Worm (Caenorhabditis elegans) whole organism, young adult: Measurements from ENCODE around the gene Y69A2AR.47.

Source experiments
- B0035.1 ChIP-seq: sonication (generic microtip); optimal IDR thresholded peaks from 2 replicates; lab custom pipeline; 2016; ENCODE audit warnings: missing genetic modification characterization, mild to moderate bottlenecking, missing compliant biosample characterization, missing genotype, missing genetic modification reagents
- B0336.3 ChIP-seq: fragments of 200-800 bp; sonication (Bioruptor generic); IDR thresholded peaks from 2 replicates; pipeline ENCODE4 v1.3.6; 2022; ENCODE audit warnings: missing genetic modification characterization, missing compliant biosample characterization
- C06A6.2 ChIP-seq: fragments of 200-800 bp; sonication (Bioruptor generic); conservative IDR thresholded peaks from 2 replicates; pipeline ENCODE4 v1.3.6; 2022; ENCODE audit warnings: missing genetic modification characterization, missing compliant biosample characterization
- C17E4.6 ChIP-seq: fragments of 200-800 bp; sonication (Bioruptor generic); IDR thresholded peaks from 2 replicates; pipeline ENCODE4 v1.3.6; 2022; ENCODE audit warnings: missing genetic modification reagents, missing genetic modification characterization, missing compliant biosample characterization
- F33H1.4 ChIP-seq: fragments of 200-800 bp; sonication (Bioruptor generic); IDR thresholded peaks from 2 replicates; pipeline ENCODE4 v1.3.6; 2022; ENCODE audit warnings: missing genetic modification reagents, missing genetic modification characterization, missing compliant biosample characterization
- F52B5.7 ChIP-seq: sonication (generic microtip); optimal IDR thresholded peaks from 2 replicates; lab custom pipeline; 2016; ENCODE audit warnings: mild to moderate bottlenecking, missing genetic modification characterization, missing compliant biosample characterization
- K12H6.12 ChIP-seq: fragments of 200-800 bp; sonication (Bioruptor generic); optimal IDR thresholded peaks from 2 replicates; lab custom pipeline; 2018; ENCODE audit warnings: mild to moderate bottlenecking, missing genetic modification characterization, missing compliant biosample characterization
- T26A5.8 ChIP-seq: sonication (generic microtip); optimal IDR thresholded peaks from 2 replicates; lab custom pipeline; 2016; ENCODE audit warnings: missing genetic modification characterization, missing compliant biosample characterization
- athp-1 ChIP-seq: sonication (generic microtip); optimal IDR thresholded peaks from 2 replicates; lab custom pipeline; 2017; ENCODE audit warnings: mild to moderate bottlenecking, missing genetic modification characterization, missing compliant biosample characterization
- attf-3 ChIP-seq: fragments of 200-800 bp; sonication (Bioruptor generic); conservative IDR thresholded peaks from 2 replicates; pipeline ENCODE4 v1.3.6; 2022; ENCODE audit warnings: missing genetic modification reagents, missing genetic modification characterization, missing compliant biosample characterization
- attf-5 ChIP-seq: fragments of 200-800 bp; sonication (Bioruptor generic); optimal IDR thresholded peaks from 2 replicates; lab custom pipeline; 2018; ENCODE audit warnings: mild to moderate bottlenecking, missing genetic modification characterization, missing compliant biosample characterization
- bed-2 ChIP-seq: fragments of 200-800 bp; sonication (Bioruptor generic); IDR thresholded peaks from 2 replicates; pipeline ENCODE4 v1.3.6; 2022; ENCODE audit warnings: missing genetic modification reagents, missing genetic modification characterization, missing compliant biosample characterization
- cebp-1 ChIP-seq, 2 experiments: fragments of 200-800 bp in 1 of 2; sonication (Bioruptor generic) in 1 of 2; sonication (generic microtip) in 1 of 2; IDR thresholded peaks in 1 of 2; optimal IDR thresholded peaks in 1 of 2; 2 replicates each; pipeline versions ENCODE4 v1.3.6 to Lab custom; 2017 to 2022; ENCODE audit warnings: missing compliant biosample characterization in 2 of 2, missing genetic modification characterization in 2 of 2, mild to moderate bottlenecking in 1 of 2, missing genetic modification reagents in 1 of 2, moderate library complexity in 1 of 2
- ceh-79 ChIP-seq: sonication (generic microtip); optimal IDR thresholded peaks from 2 replicates; lab custom pipeline; 2017; ENCODE audit warnings: mild to moderate bottlenecking, missing genetic modification characterization, missing compliant biosample characterization
- dox-1 ChIP-seq: fragments of 200-800 bp; sonication (Bioruptor generic); IDR thresholded peaks from 2 replicates; pipeline ENCODE4 v1.3.6; 2022; ENCODE audit warnings: missing genetic modification reagents, missing genetic modification characterization, missing compliant biosample characterization
- efl-1 ChIP-seq: fragments of 150-350 bp; optimal IDR thresholded peaks from 2 replicates; lab custom pipeline; 2014; ENCODE audit warnings: missing biosample characterization, missing genetic modification reagents, missing genetic modification characterization
- egl-44 ChIP-seq: fragments of 200-800 bp; sonication (Bioruptor generic); IDR thresholded peaks from 2 replicates; pipeline ENCODE4 v1.3.6; 2022; ENCODE audit warnings: missing genetic modification reagents, missing genetic modification characterization, missing compliant biosample characterization
- egrh-3 ChIP-seq: fragments of 200-800 bp; sonication (Bioruptor generic); IDR thresholded peaks from 2 replicates; pipeline ENCODE4 v1.3.6; 2022; ENCODE audit warnings: missing genetic modification reagents, missing genetic modification characterization, missing compliant biosample characterization
- ekl-4 ChIP-seq: fragments of 200-800 bp; sonication (Bioruptor generic); IDR thresholded peaks from 2 replicates; pipeline ENCODE4 v1.3.6; 2022; ENCODE audit warnings: missing genetic modification reagents, missing genetic modification characterization, missing compliant biosample characterization
- hlh-12 ChIP-seq: sonication (generic microtip); optimal IDR thresholded peaks from 2 replicates; lab custom pipeline; 2016; ENCODE audit warnings: missing genetic modification characterization, missing compliant biosample characterization
- hlh-26 ChIP-seq: fragments of 200-800 bp; sonication (Bioruptor generic); conservative IDR thresholded peaks from 2 replicates; pipeline ENCODE4 v1.3.6; 2022; ENCODE audit warnings: missing genetic modification reagents, missing genetic modification characterization, missing compliant biosample characterization
- let-526 ChIP-seq: fragments of 200-800 bp; sonication (Bioruptor generic); IDR thresholded peaks from 2 replicates; pipeline ENCODE4 v1.3.6; 2022; ENCODE audit warnings: missing genetic modification reagents, missing genetic modification characterization, missing compliant biosample characterization
- let-607 ChIP-seq, 2 experiments: fragments of 200-800 bp in 1 of 2; sonication (Bioruptor generic) in 1 of 2; sonication (generic microtip) in 1 of 2; optimal IDR thresholded peaks; 2 replicates each; lab custom pipeline; 2016 to 2018; ENCODE audit warnings: mild to moderate bottlenecking in 2 of 2, missing compliant biosample characterization in 2 of 2, missing genetic modification characterization in 2 of 2, moderate library complexity in 2 of 2, missing genotype in 1 of 2
- lin-35 ChIP-seq, 3 experiments: fragments of 150-350 bp in 2 of 3; sonication (generic microtip) in 1 of 3; optimal IDR thresholded peaks; 2 replicates each; lab custom pipeline; 2014 to 2018; ENCODE audit warnings: missing biosample characterization in 3 of 3, missing genetic modification characterization in 3 of 3, missing genetic modification reagents in 3 of 3
- lin-40 ChIP-seq: sonication (generic microtip); optimal IDR thresholded peaks from 2 replicates; lab custom pipeline; 2016; ENCODE audit warnings: missing genetic modification characterization, mild to moderate bottlenecking, missing compliant biosample characterization, missing genotype, missing genetic modification reagents
- mcd-1 ChIP-seq: fragments of 200-800 bp; sonication (Bioruptor generic); IDR thresholded peaks from 2 replicates; pipeline ENCODE4 v1.3.6; 2022; ENCODE audit warnings: missing genetic modification reagents, missing genetic modification characterization, missing compliant biosample characterization
- mel-28 ChIP-seq: sonication (generic microtip); optimal IDR thresholded peaks from 2 replicates; lab custom pipeline; 2016; ENCODE audit warnings: borderline replicate concordance, mild to moderate bottlenecking, missing genetic modification characterization, missing compliant biosample characterization
- nfyb-1 ChIP-seq: fragments of 200-800 bp; sonication (Bioruptor generic); IDR thresholded peaks from 2 replicates; pipeline ENCODE4 v1.3.6; 2022; ENCODE audit warnings: missing genetic modification reagents, missing genetic modification characterization, missing compliant biosample characterization
- rec-8 ChIP-seq, 2 experiments: sonication (generic microtip); optimal IDR thresholded peaks; 2 replicates each; lab custom pipeline; 2016; ENCODE audit warnings: mild to moderate bottlenecking in 2 of 2, missing genetic modification characterization in 2 of 2, missing genetic modification reagents in 2 of 2, missing genotype in 2 of 2, missing biosample characterization in 1 of 2, missing compliant biosample characterization in 1 of 2, moderate library complexity in 1 of 2
- rpc-1 ChIP-seq, 2 experiments: fragments of 150-350 bp in 1 of 2; sonication (generic microtip) in 1 of 2; optimal IDR thresholded peaks; 2 replicates each; lab custom pipeline; 2014 to 2018; ENCODE audit warnings: missing biosample characterization in 1 of 2, missing genetic modification characterization in 1 of 2, missing genetic modification reagents in 1 of 2, missing genotype in 1 of 2
- snpc-1.1 ChIP-seq: sonication (generic microtip); optimal IDR thresholded peaks from 2 replicates; lab custom pipeline; 2017; ENCODE audit warnings: missing genetic modification characterization, mild to moderate bottlenecking, missing compliant biosample characterization, antibody characterized with exemption, moderate library complexity, missing genotype, missing genetic modification reagents; ENCODE audit not compliant: insufficient read depth
- snpc-1.3 ChIP-seq: sonication (generic microtip); optimal IDR thresholded peaks from 2 replicates; lab custom pipeline; 2017; ENCODE audit warnings: missing genetic modification characterization, mild to moderate bottlenecking, missing compliant biosample characterization, antibody characterized with exemption, moderate library complexity, missing genotype, missing genetic modification reagents; ENCODE audit not compliant: insufficient read depth
- snpc-4 ChIP-seq, 5 experiments: fragments of 150-350 bp in 1 of 5; sonication (generic microtip) in 4 of 5; optimal IDR thresholded peaks; 2 replicates each; lab custom pipeline; 2014 to 2018; ENCODE audit warnings: missing genetic modification characterization in 5 of 5, missing biosample characterization in 3 of 5, antibody characterized with exemption in 2 of 5, mild to moderate bottlenecking in 2 of 5, missing compliant biosample characterization in 2 of 5, missing genotype in 2 of 5, moderate library complexity in 2 of 5, missing genetic modification reagents in 1 of 5
- somi-1 ChIP-seq: fragments of 200-800 bp; sonication (Bioruptor generic); optimal IDR thresholded peaks from 2 replicates; lab custom pipeline; 2018; ENCODE audit warnings: mild to moderate bottlenecking, missing genetic modification characterization, missing compliant biosample characterization
- zfh-2 ChIP-seq: fragments of 200-800 bp; sonication (Bioruptor generic); conservative IDR thresholded peaks from 2 replicates; pipeline ENCODE4 v1.3.6; 2022; ENCODE audit warnings: missing genetic modification reagents, missing genetic modification characterization, missing compliant biosample characterization
- ztf-22 ChIP-seq: fragments of 200-800 bp; sonication (Bioruptor generic); optimal IDR thresholded peaks from 2 replicates; lab custom pipeline; 2018; ENCODE audit warnings: mild to moderate bottlenecking, missing genetic modification characterization, moderate library complexity, missing compliant biosample characterization
- ztf-25 ChIP-seq: fragments of 200-800 bp; sonication (Bioruptor generic); IDR thresholded peaks from 2 replicates; pipeline ENCODE4 v1.3.6; 2022; ENCODE audit warnings: missing genetic modification reagents, missing genetic modification characterization, missing compliant biosample characterization
- ztf-26 ChIP-seq: sonication (generic microtip); optimal IDR thresholded peaks from 2 replicates; lab custom pipeline; 2017; ENCODE audit warnings: missing genetic modification characterization, missing compliant biosample characterization
- ztf-28 ChIP-seq: fragments of 200-800 bp; sonication (Bioruptor generic); IDR thresholded peaks from 2 replicates; pipeline ENCODE4 v1.3.6; 2022; ENCODE audit warnings: missing genetic modification reagents, missing genetic modification characterization, missing compliant biosample characterization

Gene Y69A2AR.47

ce11 chrIV:2572107-2572506, 25.4 kb upstream of the Y69A2AR.47 start, which contains the start of gene Y69A2AR.51:
TSS of gene Y69A2AR.51 (plus strand) at chrIV:2572407.
- no peak for TF ChIP-seq C17E4.6 (GFP tag; lab: Robert Waterston, UW)
- no peak for TF ChIP-seq B0336.3
- no peak for TF ChIP-seq ceh-79
- TF ChIP-seq mel-28 (tag; lab: Kevin White, UChicago), result no peak
- TF ChIP-seq mcd-1 (GFP tag; lab: Robert Waterston, UW), result no peak
- TF ChIP-seq ztf-25 (GFP tag; lab: Robert Waterston, UW), result no peak
- TF ChIP-seq B0035.1 (tag; lab: Kevin White, UChicago), result no peak
- TF ChIP-seq hlh-26, result no peak
- TF ChIP-seq egl-44, result no peak
- no peak for TF ChIP-seq F52B5.7 (tag; lab: Kevin White, UChicago)
- TF ChIP-seq snpc-1.3 (tag; lab: Kevin White, UChicago), result no peak
- no peak for TF ChIP-seq rpc-1 (optimal IDR thresholded peaks at IDR 0.05; lab: Kevin White, UChicago)
- TF ChIP-seq rpc-1 (tag; optimal IDR thresholded peaks at IDR 0.05; lab: Kevin White, UChicago), result no peak
- TF ChIP-seq T26A5.8 (tag; lab: Kevin White, UChicago), result no peak
- no peak for TF ChIP-seq let-607 (tag; optimal IDR thresholded peaks at IDR 0.05; lab: Kevin White, UChicago)
- no peak for TF ChIP-seq rec-8 (tag; optimal IDR thresholded peaks at IDR 0.05; lab: Kevin White, UChicago)
- TF ChIP-seq, all 124 proteins: peak for 0

- TF ChIP-seq zfh-2 (GFP tag; lab: Robert Waterston, UW) (peak; percentile 84), egrh-3 (GFP tag; lab: Robert Waterston, UW) (peak; percentile 44; the same call in 1 of the 2 replicates), F52B5.7 (tag; lab: Kevin White, UChicago) (no peak), rpc-1 (optimal IDR thresholded peaks at IDR 0.05; lab: Kevin White, UChicago) (no peak), rpc-1 (tag; optimal IDR thresholded peaks at IDR 0.05; lab: Kevin White, UChicago) (no peak)
Observed at ce11 chrIV:2573122-2573521, 24.4 kb upstream of the Y69A2AR.47 start.

- TF ChIP-seq let-526 (GFP tag; lab: Robert Waterston, UW) (no peak), snpc-1.1 (tag; lab: Kevin White, UChicago) (no peak), egl-44 (no peak)
Observed at ce11 chrIV:2581483-2581882, 16.0 kb upstream of the Y69A2AR.47 start, which contains the start of gene nhr-242. TSS of gene nhr-242 (minus strand) at chrIV:2581583.

ce11 chrIV:2599634-2600033, 2.1 kb downstream of the Y69A2AR.47 start:
- TF ChIP-seq bed-2 (GFP tag; lab: Robert Waterston, UW), result no peak
- peak; percentile 58; the same call in 1 of the 2 replicates for TF ChIP-seq cebp-1 (GFP tag; IDR thresholded peaks at IDR 0.05; lab: Robert Waterston, UW)
- TF ChIP-seq cebp-1 (tag; optimal IDR thresholded peaks at IDR 0.05; lab: Kevin White, UChicago), result peak; percentile 75
- TF ChIP-seq efl-1 (GFP tag; lab: Kevin White, UChicago), result no peak
- TF ChIP-seq nfyb-1 (GFP tag; lab: Robert Waterston, UW), result peak; percentile 60; the same call in 1 of the 2 replicates
- TF ChIP-seq athp-1 (tag; lab: Kevin White, UChicago), result no peak
- TF ChIP-seq ztf-22 (GFP tag; lab: Kevin White, UChicago), result no peak
- no peak for TF ChIP-seq let-607 (tag; optimal IDR thresholded peaks at IDR 0.05; lab: Kevin White, UChicago)
- TF ChIP-seq F52B5.7 (tag; lab: Kevin White, UChicago), result no peak
- peak in 1 of 3 experiments; percentile 52 for TF ChIP-seq lin-35 (GFP tag; optimal IDR thresholded peaks at IDR 0.05; lab: Kevin White, UChicago)
- no peak for TF ChIP-seq ztf-28 (GFP tag; lab: Robert Waterston, UW)
- 0 out of 2 replicates have a peak, but pooled peaks have one; percentile 45 for TF ChIP-seq ekl-4 (GFP tag; lab: Robert Waterston, UW)
- peak; percentile 32 for TF ChIP-seq K12H6.12 (tag; lab: Kevin White, UChicago)
- no peak for TF ChIP-seq hlh-26
- peak; percentile 73 for TF ChIP-seq lin-40 (tag; lab: Kevin White, UChicago)
- TF ChIP-seq F33H1.4 (GFP tag; lab: Robert Waterston, UW), result 0 out of 2 replicates have a peak, but pooled peaks have one; percentile 14
- TF ChIP-seq snpc-4 (GFP tag; optimal IDR thresholded peaks at IDR 0.05; lab: Kevin White, UChicago), result no peak
- peak in 1 of 4 experiments; percentile 43 for TF ChIP-seq snpc-4 (tag; optimal IDR thresholded peaks at IDR 0.05; lab: Kevin White, UChicago)
- peak; percentile 72 for TF ChIP-seq dox-1 (GFP tag; lab: Robert Waterston, UW)
- TF ChIP-seq B0035.1 (tag; lab: Kevin White, UChicago), result no peak
- TF ChIP-seq hlh-12, result no peak
- TF ChIP-seq attf-5 (GFP tag; lab: Kevin White, UChicago), result peak; percentile 85
- peak; percentile 19 for TF ChIP-seq ztf-26
- 0 out of 2 replicates have a peak, but pooled peaks have one; percentile 12 for TF ChIP-seq attf-3 (GFP tag; lab: Robert Waterston, UW)
- TF ChIP-seq somi-1 (GFP tag; lab: Kevin White, UChicago), result peak; percentile 44
- TF ChIP-seq C06A6.2 (GFP tag; lab: Robert Waterston, UW), result 0 out of 2 replicates have a peak, but pooled peaks have one; percentile 42
